Worm (Caenorhabditis elegans): ENCODE data around the gene C04E7.3.

ce11 chrX:394709-395108 lies 47.7 kb upstream of the C04E7.3 start, which contains the start of gene R04A9.7:
- no peak for TF ChIP-seq tbx-7 (tag; optimal IDR thresholded peaks at IDR 0.05)
- no peak for TF ChIP-seq lim-6 (tag; optimal IDR thresholded peaks at IDR 0.05)
- no peak for TF ChIP-seq madf-2 (tag; optimal IDR thresholded peaks at IDR 0.05)
- no peak for TF ChIP-seq ceh-30 (tag; optimal IDR thresholded peaks at IDR 0.05)

Data from whole organism, late embryonic.